Worm (Caenorhabditis elegans): ENCODE results near the gene srlf-17.

srlf-17 gene

DNA sequence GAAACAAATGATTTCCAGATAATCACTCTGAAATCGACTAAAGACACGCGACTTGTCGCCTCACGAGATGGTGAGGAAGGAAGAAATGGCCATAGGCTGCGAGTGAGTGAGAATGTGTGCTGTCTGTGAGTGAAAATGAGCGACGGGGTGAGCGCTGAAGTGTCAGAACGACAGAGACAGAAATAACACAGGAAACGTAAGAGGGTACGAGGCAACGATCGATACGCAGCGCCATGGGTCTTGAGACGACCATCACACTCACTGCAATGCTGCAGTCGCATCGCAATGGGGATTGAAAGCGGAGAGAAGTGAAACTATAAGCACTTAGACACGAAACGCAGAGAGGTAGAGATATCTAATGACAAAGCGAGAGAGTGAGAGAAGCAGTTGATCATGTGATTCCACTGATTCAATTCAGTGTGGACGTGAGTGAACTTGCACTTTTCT, 19.7 kb downstream of the srlf-17 start:
- 0 out of 2 replicates have a peak, but pooled peaks have one; percentile 10 for TF ChIP-seq F44E2.7 (GFP tag; IDR thresholded peaks at IDR 0.05)
- peak; percentile 78 for TF ChIP-seq lin-38 (GFP tag; IDR thresholded peaks at IDR 0.05)
- no peak for TF ChIP-seq D1046.2 (GFP tag; IDR thresholded peaks at IDR 0.05)
- TF ChIP-seq hlh-30 (tag; optimal IDR thresholded peaks at IDR 0.05; ENCODE audit: insufficient read depth), result peak; percentile 99
- no peak for TF ChIP-seq R02D3.7 (tag; optimal IDR thresholded peaks at IDR 0.05)
- peak; percentile 63 for TF ChIP-seq zfp-2 (tag; optimal IDR thresholded peaks at IDR 0.05)
- no peak for TF ChIP-seq F10B5.3 (tag; optimal IDR thresholded peaks at IDR 0.05)
- peak; percentile 48 for TF ChIP-seq unc-39 (tag; optimal IDR thresholded peaks at IDR 0.05)
- no peak for TF ChIP-seq lin-15B (tag; optimal IDR thresholded peaks at IDR 0.05)
- peak; percentile 3 for TF ChIP-seq pqm-1 (tag; optimal IDR thresholded peaks at IDR 0.05)
- TF ChIP-seq mdt-29 (GFP tag; IDR thresholded peaks at IDR 0.05), result peak; percentile 76; the same call in 1 of the 2 replicates
- TF ChIP-seq ces-1 (GFP tag; optimal IDR thresholded peaks at IDR 0.05), result peak; percentile 81
- TF ChIP-seq snpc-4 (tag; optimal IDR thresholded peaks at IDR 0.05), result no peak
- 0 out of 2 replicates have a peak, but pooled peaks have one; percentile 23 for TF ChIP-seq zfp-3 (GFP tag; conservative IDR thresholded peaks at IDR 0.05)
- TF ChIP-seq ceh-62 (tag; optimal IDR thresholded peaks at IDR 0.05), result no peak
- peak; percentile 54 for TF ChIP-seq nhr-10 (tag; optimal IDR thresholded peaks at IDR 0.05)
- peak; percentile 92 for TF ChIP-seq spr-1 (tag; optimal IDR thresholded peaks at IDR 0.05)
- TF ChIP-seq F26F4.8 (GFP tag; conservative IDR thresholded peaks at IDR 0.05), result no peak
- TF ChIP-seq attf-4 (tag; optimal IDR thresholded peaks at IDR 0.05), result no peak
- TF ChIP-seq nhr-25 (tag; optimal IDR thresholded peaks at IDR 0.05; ENCODE audit: borderline replicate concordance, insufficient read depth), result peak; percentile 92
- peak; percentile 27; the same call in 1 of the 2 replicates for TF ChIP-seq madf-9 (GFP tag; conservative IDR thresholded peaks at IDR 0.05)
- TF ChIP-seq gei-8 (GFP tag; optimal IDR thresholded peaks at IDR 0.05), result peak; percentile 83
- TF ChIP-seq aha-1 (tag), result peak; percentile 99
- TF ChIP-seq ceh-20 (GFP tag; IDR thresholded peaks at IDR 0.05), result peak; percentile 89
- no peak for TF ChIP-seq F49E8.2 (tag; optimal IDR thresholded peaks at IDR 0.05; ENCODE audit: borderline replicate concordance)
- TF ChIP-seq Y75B8A.6 (GFP tag; IDR thresholded peaks at IDR 0.05), result no peak
- peak; percentile 69 for TF ChIP-seq duxl-1 (tag; optimal IDR thresholded peaks at IDR 0.05; ENCODE audit: poor library complexity)
- peak; percentile 90 for TF ChIP-seq ceh-28 (tag; optimal IDR thresholded peaks at IDR 0.05)
- no peak for TF ChIP-seq nhr-76 (tag; optimal IDR thresholded peaks at IDR 0.05)
- TF ChIP-seq daf-12 (tag; optimal IDR thresholded peaks at IDR 0.05), result peak; percentile 13
- peak; percentile 72 for TF ChIP-seq lin-13 (GFP tag; optimal IDR thresholded peaks at IDR 0.05)
- peak; percentile 21 to 100 for TF ChIP-seq unc-62 (GFP tag; optimal IDR thresholded peaks at IDR 0.05 in 1 of 2)
- TF ChIP-seq unc-62 (tag; optimal IDR thresholded peaks at IDR 0.05), result no peak
- TF ChIP-seq Y48G9A.11 (GFP tag; IDR thresholded peaks at IDR 0.05), result no peak
- peak; percentile 93 for TF ChIP-seq hmg-1.1 (GFP tag; IDR thresholded peaks at IDR 0.05)
- no peak for TF ChIP-seq fos-1 (tag; optimal IDR thresholded peaks at IDR 0.05)
- TF ChIP-seq T26A8.4 (GFP tag; IDR thresholded peaks at IDR 0.05), result peak; percentile 89
- no peak for TF ChIP-seq Y105C5A.15 (GFP tag; IDR thresholded peaks at IDR 0.05)
- peak; percentile 93 for TF ChIP-seq nhr-6 (tag; optimal IDR thresholded peaks at IDR 0.05)
- peak; percentile 51 to 71 for TF ChIP-seq daf-16 (GFP tag; optimal IDR thresholded peaks at IDR 0.05)
- peak; percentile 74 for TF ChIP-seq daf-16 (tag; optimal IDR thresholded peaks at IDR 0.05)
- peak; percentile 96 for TF ChIP-seq rbr-2 (tag; optimal IDR thresholded peaks at IDR 0.05)
- TF ChIP-seq php-3 (GFP tag; IDR thresholded peaks at IDR 0.05), result 0 out of 2 replicates have a peak, but pooled peaks have one; percentile 26
- peak; percentile 96 for TF ChIP-seq nhr-11 (tag; optimal IDR thresholded peaks at IDR 0.05)
- TF ChIP-seq zip-11 (GFP tag; IDR thresholded peaks at IDR 0.05), result no peak
- TF ChIP-seq pha-4 (GFP tag; IDR thresholded peaks at IDR 0.05), result peak; percentile 82
- TF ChIP-seq pha-4 (tag; optimal IDR thresholded peaks at IDR 0.05), result no peak
- TF ChIP-seq snpc-1.2 (GFP tag; IDR thresholded peaks at IDR 0.05), result peak; percentile 38; the same call in 1 of the 2 replicates
- TF ChIP-seq dpl-1 (GFP tag; optimal IDR thresholded peaks at IDR 0.05), result peak; percentile 65
- TF ChIP-seq vab-7 (GFP tag; IDR thresholded peaks at IDR 0.05), result peak; percentile 71; the same call in 1 of the 2 replicates
- peak; percentile 60 to 86 for TF ChIP-seq hif-1 (tag; optimal IDR thresholded peaks at IDR 0.05)
- peak; percentile 76 for TF ChIP-seq tra-1 (GFP tag; IDR thresholded peaks at IDR 0.05)
